Worm (Caenorhabditis elegans) whole organism, L4 larva: ENCODE results near the gene K01D12.8.

Experiments used
- F10B5.3 ChIP-seq: sonication (generic microtip); optimal IDR thresholded peaks from 2 replicates; lab custom pipeline; 2016; ENCODE audit warnings: mild to moderate bottlenecking, missing genetic modification characterization, missing compliant biosample characterization
- F37D6.2 ChIP-seq: sonication (generic microtip); optimal IDR thresholded peaks from 2 replicates; lab custom pipeline; 2016; ENCODE audit warnings: mild to moderate bottlenecking, missing genetic modification characterization, missing compliant biosample characterization
- Y105C5A.15 ChIP-seq: fragments of 200-800 bp; sonication (Bioruptor generic); IDR thresholded peaks from 2 replicates; pipeline ENCODE4 v1.3.6; 2022; ENCODE audit warnings: missing genetic modification characterization, missing compliant biosample characterization
- aha-1 ChIP-seq: fragments of 150-350 bp; peaks from one replicate; lab custom pipeline; 2014; ENCODE audit warnings: missing biosample characterization, missing genetic modification characterization
- ceh-28 ChIP-seq: fragments of 150-350 bp; optimal IDR thresholded peaks from 2 replicates; lab custom pipeline; 2014; ENCODE audit warnings: missing biosample characterization, missing genetic modification reagents, missing genetic modification characterization
- ceh-82 ChIP-seq: sonication (generic microtip); optimal IDR thresholded peaks from 2 replicates; lab custom pipeline; 2017; ENCODE audit warnings: missing biosample characterization, missing genetic modification characterization
- ces-1 ChIP-seq: fragments of 150-350 bp; sonication (generic microtip); optimal IDR thresholded peaks from 4 replicates; lab custom pipeline; 2014; ENCODE audit warnings: missing biosample characterization, missing genetic modification reagents, missing genetic modification characterization
- cey-2 ChIP-seq: sonication (generic microtip); optimal IDR thresholded peaks from 3 replicates; lab custom pipeline; 2017; ENCODE audit warnings: missing genetic modification characterization, mild to moderate bottlenecking, missing compliant biosample characterization, antibody characterized with exemption, borderline replicate concordance; ENCODE audit not compliant: insufficient read depth
- daf-16 ChIP-seq, 3 experiments: sonication (generic microtip); optimal IDR thresholded peaks; 2 replicates each; lab custom pipeline; 2016 to 2017; ENCODE audit warnings: missing genetic modification characterization in 3 of 3, missing genetic modification reagents in 3 of 3, mild to moderate bottlenecking in 2 of 3, missing compliant biosample characterization in 2 of 3, missing biosample characterization in 1 of 3, moderate library complexity in 1 of 3
- daf-19 ChIP-seq: fragments of 200-800 bp; sonication (Bioruptor generic); conservative IDR thresholded peaks from 2 replicates; pipeline ENCODE4 v1.3.6; 2022; ENCODE audit warnings: missing genetic modification characterization, missing compliant biosample characterization
- dmd-6 ChIP-seq: fragments of 200-800 bp; sonication (Bioruptor generic); IDR thresholded peaks from 2 replicates; pipeline ENCODE4 v1.3.6; 2022; ENCODE audit warnings: missing genetic modification reagents, missing genetic modification characterization, missing compliant biosample characterization
- dve-1 ChIP-seq: sonication (generic microtip); optimal IDR thresholded peaks from 2 replicates; lab custom pipeline; 2017; ENCODE audit warnings: antibody characterized with exemption, mild to moderate bottlenecking, missing genetic modification characterization, missing compliant biosample characterization; ENCODE audit not compliant: insufficient read depth
- hlh-30 ChIP-seq: sonication (generic microtip); optimal IDR thresholded peaks from 2 replicates; lab custom pipeline; 2017; ENCODE audit warnings: antibody characterized with exemption, mild to moderate bottlenecking, missing genetic modification characterization, missing compliant biosample characterization; ENCODE audit not compliant: insufficient read depth
- lim-7 ChIP-seq: fragments of 200-800 bp; sonication (Bioruptor generic); IDR thresholded peaks from 2 replicates; pipeline ENCODE4 v1.3.6; 2022; ENCODE audit warnings: missing genetic modification characterization, missing compliant biosample characterization
- lin-13 ChIP-seq: fragments of 150-350 bp; optimal IDR thresholded peaks from 2 replicates; lab custom pipeline; 2014; ENCODE audit warnings: missing biosample characterization, missing genetic modification reagents, missing genetic modification characterization
- lin-38 ChIP-seq: fragments of 200-800 bp; sonication (Bioruptor generic); IDR thresholded peaks from 2 replicates; pipeline ENCODE4 v1.3.6; 2022; ENCODE audit warnings: missing genetic modification reagents, missing genetic modification characterization, missing compliant biosample characterization
- madf-5 ChIP-seq, 2 experiments: fragments of 200-800 bp; sonication (Bioruptor generic); IDR thresholded peaks; 2 replicates each; pipeline ENCODE4 v1.3.6; 2022; ENCODE audit warnings: missing compliant biosample characterization in 2 of 2, missing genetic modification characterization in 2 of 2
- mdt-29 ChIP-seq: fragments of 200-800 bp; sonication (Bioruptor generic); IDR thresholded peaks from 2 replicates; pipeline ENCODE4 v1.3.6; 2022; ENCODE audit warnings: missing genetic modification reagents, missing genetic modification characterization, missing compliant biosample characterization
- mep-1 ChIP-seq: fragments of 150-350 bp; sonication (generic microtip); optimal IDR thresholded peaks from 3 replicates; lab custom pipeline; 2014; ENCODE audit warnings: missing biosample characterization, missing genetic modification characterization
- mxl-3 ChIP-seq: fragments of 200-800 bp; sonication (Bioruptor generic); optimal IDR thresholded peaks from 2 replicates; lab custom pipeline; 2018; ENCODE audit warnings: mild to moderate bottlenecking, missing genetic modification characterization, missing compliant biosample characterization
- nhr-11 ChIP-seq: fragments of 150-350 bp; optimal IDR thresholded peaks from 2 replicates; lab custom pipeline; 2014; ENCODE audit warnings: missing biosample characterization, missing genetic modification characterization
- nhr-28 ChIP-seq: fragments of 150-350 bp; optimal IDR thresholded peaks from 2 replicates; lab custom pipeline; 2014; ENCODE audit warnings: missing biosample characterization, missing genetic modification characterization
- nhr-41 ChIP-seq: fragments of 200-800 bp; sonication (Bioruptor generic); IDR thresholded peaks from 2 replicates; pipeline ENCODE4 v1.3.6; 2022; ENCODE audit warnings: missing genetic modification reagents, missing genetic modification characterization, missing compliant biosample characterization
- nhr-77 ChIP-seq: fragments of 150-350 bp; optimal IDR thresholded peaks from 2 replicates; lab custom pipeline; 2014; ENCODE audit warnings: missing biosample characterization, missing genetic modification characterization
- pqm-1 ChIP-seq: sonication (generic microtip); optimal IDR thresholded peaks from 2 replicates; lab custom pipeline; 2017; ENCODE audit warnings: missing biosample characterization, missing genetic modification characterization
- rbr-2 ChIP-seq: sonication (generic microtip); optimal IDR thresholded peaks from 2 replicates; lab custom pipeline; 2016; ENCODE audit warnings: missing genotype, missing genetic modification characterization, missing compliant biosample characterization
- sdz-12 ChIP-seq: fragments of 200-800 bp; sonication (Bioruptor generic); optimal IDR thresholded peaks from 2 replicates; lab custom pipeline; 2018; ENCODE audit warnings: mild to moderate bottlenecking, missing genetic modification characterization, missing compliant biosample characterization
- snpc-1.2 ChIP-seq: fragments of 200-800 bp; sonication (Bioruptor generic); IDR thresholded peaks from 2 replicates; pipeline ENCODE4 v1.3.6; 2022; ENCODE audit warnings: missing genetic modification reagents, missing genetic modification characterization, missing compliant biosample characterization
- snpc-4 ChIP-seq: fragments of 150-350 bp; optimal IDR thresholded peaks from 2 replicates; lab custom pipeline; 2014; ENCODE audit warnings: missing biosample characterization, missing genetic modification characterization
- tag-97 ChIP-seq: fragments of 200-800 bp; sonication (Bioruptor generic); IDR thresholded peaks from 2 replicates; pipeline ENCODE4 v1.3.6; 2022; ENCODE audit warnings: missing genetic modification characterization, missing compliant biosample characterization
- unc-62 ChIP-seq, 3 experiments: fragments of 150-350 bp in 1 of 3; sonication (generic microtip); optimal IDR thresholded peaks in 2 of 3; peaks in 1 of 3; 1 replicate in 1 of 3; 2 replicates in 2 of 3; lab custom pipeline; 2014 to 2017; ENCODE audit warnings: missing biosample characterization in 3 of 3, missing genetic modification characterization in 3 of 3, missing genetic modification reagents in 3 of 3, missing genotype in 1 of 3
- vab-7 ChIP-seq: fragments of 200-800 bp; sonication (Bioruptor generic); IDR thresholded peaks from 2 replicates; pipeline ENCODE4 v1.3.6; 2022; ENCODE audit warnings: missing genetic modification reagents, missing genetic modification characterization, missing compliant biosample characterization
- zag-1 ChIP-seq: fragments of 150-350 bp; optimal IDR thresholded peaks from 2 replicates; lab custom pipeline; 2014; ENCODE audit warnings: missing biosample characterization, missing genetic modification characterization
- ztf-11 ChIP-seq: fragments of 150-350 bp; optimal IDR thresholded peaks from 2 replicates; lab custom pipeline; 2014; ENCODE audit warnings: missing biosample characterization, missing genetic modification characterization

K01D12.8 gene

ce11 chrV:12415656-12416055 is 13.2 kb downstream of the K01D12.8 start, which contains the start of gene cdr-2:
TSS of gene cdr-2 (minus strand) at chrV:12415709.
- TF ChIP-seq tag-97 (GFP tag; lab: Robert Waterston, UW): no peak
- no peak for TF ChIP-seq vab-7 (GFP tag; lab: Robert Waterston, UW)
- TF ChIP-seq sdz-12 (GFP tag; lab: Kevin White, UChicago): no peak
- TF ChIP-seq madf-5 (GFP tag; IDR thresholded peaks at IDR 0.05; lab: Robert Waterston, UW): no peak
- no peak for TF ChIP-seq F10B5.3
- TF ChIP-seq nhr-77: peak; percentile 23
- TF ChIP-seq lin-13 (GFP tag; lab: Kevin White, UChicago): no peak
- TF ChIP-seq ceh-82 (tag; lab: Kevin White, UChicago): no peak
- peak; percentile 47 for TF ChIP-seq dve-1 (tag; lab: Kevin White, UChicago)
- no peak for TF ChIP-seq lin-38 (GFP tag; lab: Robert Waterston, UW)
- TF ChIP-seq mxl-3 (GFP tag; lab: Kevin White, UChicago): no peak
- no peak for TF ChIP-seq nhr-41 (GFP tag; lab: Robert Waterston, UW)
- no peak for TF ChIP-seq nhr-11 (tag; lab: Kevin White, UChicago)
- TF ChIP-seq zag-1: no peak
- no peak for TF ChIP-seq hlh-30
- no peak for TF ChIP-seq daf-19 (GFP tag; lab: Robert Waterston, UW)
- peak; percentile 61 for TF ChIP-seq pqm-1 (tag; lab: Kevin White, UChicago)
- peak; percentile 70 for TF ChIP-seq nhr-28
- TF ChIP-seq snpc-1.2 (GFP tag; lab: Robert Waterston, UW): no peak
- no peak for TF ChIP-seq rbr-2 (tag; lab: Kevin White, UChicago)
- TF ChIP-seq ceh-28 (tag; lab: Kevin White, UChicago): no peak
- peak; percentile 77 for TF ChIP-seq dmd-6 (GFP tag; lab: Robert Waterston, UW)
- no peak for TF ChIP-seq cey-2
- TF ChIP-seq aha-1 (tag; lab: Kevin White, UChicago): no peak
- no peak for TF ChIP-seq ztf-11
- TF ChIP-seq daf-16 (GFP tag; optimal IDR thresholded peaks at IDR 0.05; lab: Kevin White, UChicago): no peak
- peak; percentile 63 for TF ChIP-seq daf-16 (tag; optimal IDR thresholded peaks at IDR 0.05; lab: Kevin White, UChicago)

- TF ChIP-seq Y105C5A.15 (GFP tag; lab: Robert Waterston, UW) (no peak), F37D6.2 (tag; lab: Kevin White, UChicago) (no peak), ces-1 (no peak), dve-1 (tag; lab: Kevin White, UChicago) (no peak)
These were observed 14.8 kb downstream of the K01D12.8 start, which contains the start of gene cdr-3 for ce11 chrV:12417277-12417676. TSS of gene cdr-3 (minus strand) at chrV:12417377.

DNA sequence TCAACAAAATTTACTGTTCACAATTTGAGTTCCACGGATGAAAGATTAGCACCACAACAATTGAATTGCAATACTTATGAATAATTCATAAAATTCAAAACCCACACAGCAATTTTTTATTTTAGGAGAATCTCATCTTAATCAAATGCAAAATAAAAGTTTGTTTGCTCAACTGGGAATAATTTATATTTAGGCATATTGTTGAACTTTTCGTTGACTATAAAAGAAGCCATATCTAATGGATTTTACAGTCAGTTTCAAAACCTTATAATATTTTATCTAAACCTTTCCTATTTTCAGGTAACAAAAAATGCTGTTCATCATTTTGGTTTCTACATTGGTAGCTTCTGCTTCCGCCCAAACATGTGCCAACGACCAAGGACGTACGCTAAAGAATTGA is 15.8 kb downstream of the K01D12.8 start, which contains the start of gene C54D10.3:
Gene C54D10.3 (plus strand): TSS at position 301 of the 400 bp plus-strand sequence.
- peak in 1 of 2 experiments; percentile 87 for TF ChIP-seq unc-62 (GFP tag; optimal IDR thresholded peaks at IDR 0.05 in 1 of 2; lab: Kevin White, UChicago)
- TF ChIP-seq unc-62 (tag; optimal IDR thresholded peaks at IDR 0.05; lab: Kevin White, UChicago): no peak
- TF ChIP-seq mep-1 (tag; lab: Kevin White, UChicago): no peak

DNA sequence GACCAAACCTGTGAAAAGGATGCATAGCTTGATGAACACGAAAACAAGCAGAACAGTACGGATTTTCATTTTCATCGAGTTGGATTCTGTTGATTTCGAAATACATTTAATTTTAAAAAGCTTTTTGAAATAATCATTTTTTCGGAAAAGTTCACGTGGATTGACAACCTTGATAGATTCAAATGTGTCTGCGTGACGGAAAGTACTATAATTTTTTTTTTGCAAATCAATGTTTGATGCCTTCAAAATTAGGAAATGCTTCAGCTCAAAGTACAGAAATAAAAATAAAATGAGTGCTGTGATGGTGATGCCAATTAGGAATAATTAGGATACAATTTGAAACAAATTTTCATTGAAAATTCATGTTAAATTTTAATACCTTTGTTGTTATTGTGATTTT is 18.4 kb downstream of the K01D12.8 start, which contains the start of gene C54D10.4:
Gene C54D10.4 (minus strand): TSS at position 101 of the 400 bp plus-strand sequence.
- TF ChIP-seq lim-7 (GFP tag; lab: Robert Waterston, UW) (no peak), mdt-29 (no peak)

DNA sequence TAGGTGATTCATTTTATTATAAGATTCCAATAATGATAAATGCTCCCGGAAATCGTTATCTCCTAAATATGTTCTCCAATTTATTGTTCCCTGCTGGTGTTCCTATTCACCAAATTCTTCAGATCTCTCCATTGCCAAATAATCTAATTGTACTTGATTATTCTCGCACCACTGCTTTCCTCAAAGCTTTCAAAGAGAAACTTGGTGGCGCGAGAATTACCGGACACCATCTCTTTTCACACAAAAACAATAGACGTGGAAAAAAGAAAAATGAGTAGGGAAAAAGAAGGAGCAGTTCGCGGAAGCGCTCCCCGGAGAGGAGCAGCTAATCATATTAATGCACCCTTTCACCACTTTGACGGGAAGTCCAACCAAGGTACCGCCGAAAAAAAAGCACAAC is 18.9 kb downstream of the K01D12.8 start:
- TF ChIP-seq snpc-4 (no peak), aha-1 (tag; lab: Kevin White, UChicago) (peak; percentile 61)
